Worm (Caenorhabditis elegans): ENCODE results near the gene M03D4.3.

DNA sequence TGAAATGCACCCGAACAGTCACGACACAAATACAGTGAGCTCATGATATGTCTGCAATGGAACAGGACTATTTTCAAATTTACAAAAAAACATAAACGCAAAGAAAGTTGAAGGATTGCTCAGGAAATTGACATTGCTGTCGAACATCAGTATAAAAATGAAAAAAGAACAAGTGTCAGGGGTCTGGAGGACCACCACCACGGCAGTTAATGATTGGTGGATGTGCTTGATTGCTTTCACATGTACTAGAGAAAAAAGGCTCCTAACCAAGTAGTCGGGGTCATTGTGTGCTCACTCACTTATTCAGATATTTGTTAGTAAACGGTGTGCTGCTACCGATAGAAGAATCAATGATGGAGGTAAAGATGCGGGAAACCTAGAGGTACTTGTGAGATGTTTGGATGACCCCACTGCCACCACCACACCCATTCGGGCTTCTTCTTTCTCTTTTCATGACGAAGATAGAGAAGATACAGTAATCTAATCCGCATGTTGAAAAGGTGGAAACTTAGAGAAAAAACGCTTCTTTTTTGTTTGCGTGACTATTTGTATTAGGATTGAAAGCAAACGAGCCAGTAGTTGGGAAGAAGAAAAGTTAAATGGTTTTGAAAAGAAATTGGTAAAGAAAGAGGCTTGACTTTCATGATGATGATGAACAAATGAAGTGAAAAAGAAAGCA is 15.2 kb upstream of the M03D4.3 start, which contains the start of gene M03D4.4:
- TF ChIP-seq ces-1 (GFP tag; optimal IDR thresholded peaks at IDR 0.05) (no peak), nhr-76 (tag; optimal IDR thresholded peaks at IDR 0.05) (no peak), fos-1 (tag; optimal IDR thresholded peaks at IDR 0.05) (no peak), lsy-2 (tag; optimal IDR thresholded peaks at IDR 0.05) (no peak), nhr-11 (tag; optimal IDR thresholded peaks at IDR 0.05) (no peak), skn-1 (tag; optimal IDR thresholded peaks at IDR 0.05) (no peak), spr-1 (tag; optimal IDR thresholded peaks at IDR 0.05) (no peak), hlh-30 (tag; optimal IDR thresholded peaks at IDR 0.05; ENCODE audit: insufficient read depth) (no peak)

Data from whole organism, L4 larva.